Fruit fly (Drosophila melanogaster) whole organism, embryonic: ENCODE data around the gene dmrt93B.
A peak's percentile ranks its signal among the peaks of the same experiment; 100 is the strongest.

Experiments used
- ATbp ChIP-seq: fragments of 200-800 bp; sonication (Bioruptor generic); optimal IDR thresholded peaks from 2 replicates; lab custom pipeline; 2017; ENCODE audit warnings: missing biosample characterization, mild to moderate bottlenecking, missing genetic modification characterization, missing genetic modification reagents
- Asciz ChIP-seq: fragments of 200-800 bp; sonication (Bioruptor generic); optimal IDR thresholded peaks from 2 replicates; lab custom pipeline; 2017; ENCODE audit warnings: missing biosample characterization, mild to moderate bottlenecking, missing genetic modification characterization, missing genetic modification reagents
- CG10565 ChIP-seq: fragments of 200-800 bp; sonication (Bioruptor generic); optimal IDR thresholded peaks from 3 replicates; lab custom pipeline; 2016; ENCODE audit warnings: missing biosample characterization, mild to moderate bottlenecking, missing genetic modification characterization
- CG10654 ChIP-seq: fragments of 200-800 bp; sonication (Bioruptor generic); optimal IDR thresholded peaks from 2 replicates; lab custom pipeline; 2016; ENCODE audit warnings: missing biosample characterization, missing genetic modification characterization
- CG12769 ChIP-seq: fragments of 200-800 bp; sonication (Bioruptor generic); optimal IDR thresholded peaks from 2 replicates; lab custom pipeline; 2019; ENCODE audit warnings: missing biosample characterization, mild to moderate bottlenecking, missing genetic modification characterization, moderate library complexity
- CG13624 ChIP-seq: fragments of 200-800 bp; sonication (Bioruptor generic); optimal IDR thresholded peaks from 2 replicates; lab custom pipeline; 2016; ENCODE audit warnings: missing biosample characterization, missing genetic modification characterization
- CG18599 ChIP-seq: fragments of 200-800 bp; sonication (Bioruptor generic); optimal IDR thresholded peaks from 3 replicates; lab custom pipeline; 2017; ENCODE audit warnings: missing biosample characterization, missing genetic modification characterization, mild to moderate bottlenecking, moderate library complexity, missing genetic modification reagents
- CG2199 ChIP-seq: fragments of 200-800 bp; sonication (Bioruptor generic); IDR thresholded peaks from 3 replicates; pipeline ENCODE4 v1.3.6; 2022; ENCODE audit warnings: missing biosample characterization, missing genetic modification characterization
- CG34376 ChIP-seq: fragments of 200-800 bp; sonication (Bioruptor generic); optimal IDR thresholded peaks from 2 replicates; lab custom pipeline; 2018; ENCODE audit warnings: missing biosample characterization, mild to moderate bottlenecking, missing genetic modification characterization
- CG3838 ChIP-seq: fragments of 200-800 bp; sonication (Bioruptor generic); optimal IDR thresholded peaks from 3 replicates; lab custom pipeline; 2016; ENCODE audit warnings: missing biosample characterization, missing genetic modification characterization
- CG7839 ChIP-seq: fragments of 200-800 bp; sonication (Bioruptor generic); optimal IDR thresholded peaks from 3 replicates; lab custom pipeline; 2018; ENCODE audit warnings: missing biosample characterization, mild to moderate bottlenecking, missing genetic modification characterization, moderate library complexity
- CG9437 ChIP-seq: fragments of 200-800 bp; sonication (Bioruptor generic); optimal IDR thresholded peaks from 2 replicates; lab custom pipeline; 2018; ENCODE audit warnings: missing biosample characterization, mild to moderate bottlenecking, missing genetic modification characterization
- D19A ChIP-seq: fragments of 200-800 bp; optimal IDR thresholded peaks from 3 replicates; lab custom pipeline; 2019; ENCODE audit warnings: missing biosample characterization, mild to moderate bottlenecking, missing genetic modification characterization, moderate library complexity
- Ets97D ChIP-seq: fragments of 200-800 bp; sonication (Bioruptor generic); optimal IDR thresholded peaks from 3 replicates; lab custom pipeline; 2016; ENCODE audit warnings: missing biosample characterization, missing genetic modification characterization
- Gsc ChIP-seq: fragments of 200-800 bp; sonication (Bioruptor generic); IDR thresholded peaks from 2 replicates; pipeline ENCODE4 v1.3.6; 2022; ENCODE audit warnings: missing biosample characterization, missing genetic modification characterization
- HmgZ ChIP-seq: fragments of 200-800 bp; sonication (Bioruptor generic); optimal IDR thresholded peaks from 2 replicates; lab custom pipeline; 2018; ENCODE audit warnings: missing biosample characterization, mild to moderate bottlenecking, missing genetic modification characterization
- MTF-1 ChIP-seq: fragments of 200-800 bp; sonication (Bioruptor generic); optimal IDR thresholded peaks from 2 replicates; lab custom pipeline; 2018; ENCODE audit warnings: missing biosample characterization, mild to moderate bottlenecking, missing genetic modification characterization, borderline replicate concordance
- Med ChIP-seq: fragments of 200-800 bp; sonication (Bioruptor generic); peaks from one replicate; lab custom pipeline; 2016; ENCODE audit warnings: missing biosample characterization, missing genetic modification characterization, mild to moderate bottlenecking, inconsistent platforms, moderate library complexity
- Myb ChIP-seq: fragments of 200-800 bp; sonication (Bioruptor generic); optimal IDR thresholded peaks from 2 replicates; lab custom pipeline; 2016; ENCODE audit warnings: missing biosample characterization, missing genetic modification characterization
- Pdp1 ChIP-seq, 2 experiments: fragments of 200-800 bp; sonication (Bioruptor generic); optimal IDR thresholded peaks; 3 replicates each; lab custom pipeline; 2016; ENCODE audit warnings: missing biosample characterization in 2 of 2, missing genetic modification characterization in 2 of 2, mild to moderate bottlenecking in 1 of 2, moderate library complexity in 1 of 2
- Poxn ChIP-seq: fragments of 200-800 bp; sonication (Bioruptor generic); IDR thresholded peaks from 2 replicates; pipeline ENCODE4 v1.3.6; 2022; ENCODE audit warnings: missing biosample characterization, missing genetic modification characterization
- TFAM ChIP-seq: fragments of 200-800 bp; sonication (Bioruptor generic); optimal IDR thresholded peaks from 2 replicates; lab custom pipeline; 2017; ENCODE audit warnings: missing biosample characterization, missing genetic modification characterization, inconsistent platforms
- crol ChIP-seq: fragments of 200-800 bp; sonication (Bioruptor generic); IDR thresholded peaks from 2 replicates; pipeline ENCODE4 v1.3.6; 2022; ENCODE audit warnings: missing biosample characterization, missing genetic modification characterization
- dan ChIP-seq: fragments of 200-800 bp; sonication (Bioruptor generic); IDR thresholded peaks from 2 replicates; pipeline ENCODE4 v1.3.6; 2022; ENCODE audit warnings: missing biosample characterization, missing genetic modification characterization
- ems ChIP-seq: fragments of 200-800 bp; sonication (Bioruptor generic); optimal IDR thresholded peaks from 3 replicates; lab custom pipeline; 2016; ENCODE audit warnings: missing biosample characterization, missing genetic modification characterization
- exex ChIP-seq: fragments of 200-800 bp; sonication (Bioruptor generic); optimal IDR thresholded peaks from 4 replicates; lab custom pipeline; 2018; ENCODE audit warnings: missing biosample characterization, mild to moderate bottlenecking, missing genetic modification characterization, moderate library complexity
- fd96Cb ChIP-seq: fragments of 200-800 bp; sonication (Bioruptor generic); optimal IDR thresholded peaks from 2 replicates; lab custom pipeline; 2018; ENCODE audit warnings: missing biosample characterization, mild to moderate bottlenecking, missing genetic modification characterization, moderate library complexity
- lab ChIP-seq: fragments of 200-800 bp; sonication (Bioruptor generic); optimal IDR thresholded peaks from 3 replicates; lab custom pipeline; 2017; ENCODE audit warnings: missing biosample characterization, missing genetic modification characterization, mild to moderate bottlenecking, moderate library complexity, missing genetic modification reagents
- lmd ChIP-seq: fragments of 200-800 bp; sonication (Bioruptor generic); IDR thresholded peaks from 2 replicates; pipeline ENCODE4 v1.3.6; 2022; ENCODE audit warnings: missing biosample characterization, missing genetic modification characterization
- p53 ChIP-seq: fragments of 200-800 bp; sonication (Bioruptor generic); optimal IDR thresholded peaks from 2 replicates; lab custom pipeline; 2016; ENCODE audit warnings: missing biosample characterization, missing genetic modification characterization
- sd ChIP-seq: fragments of 200-800 bp; sonication (Bioruptor generic); optimal IDR thresholded peaks from 3 replicates; lab custom pipeline; 2018; ENCODE audit warnings: missing biosample characterization, mild to moderate bottlenecking, missing genetic modification characterization, moderate library complexity
- sens ChIP-seq: fragments of 200-800 bp; sonication (Bioruptor generic); peaks from one replicate; lab custom pipeline; 2016; ENCODE audit warnings: missing biosample characterization, missing genetic modification characterization
- sens-2 ChIP-seq: fragments of 200-800 bp; sonication (Bioruptor generic); IDR thresholded peaks from 2 replicates; pipeline ENCODE4 v1.3.6; 2022; ENCODE audit warnings: missing biosample characterization, missing genetic modification characterization
- sug ChIP-seq: fragments of 200-800 bp; optimal IDR thresholded peaks from 2 replicates; lab custom pipeline; 2019; ENCODE audit warnings: missing biosample characterization, mild to moderate bottlenecking, missing genetic modification characterization, moderate library complexity
- tna ChIP-seq: fragments of 200-800 bp; sonication (Bioruptor generic); IDR thresholded peaks from 2 replicates; pipeline ENCODE4 v1.3.6; 2022; ENCODE audit warnings: missing biosample characterization, missing genetic modification characterization; ENCODE audit not compliant: partially characterized antibody
- ttk ChIP-seq: fragments of 200-800 bp; sonication (Bioruptor generic); IDR thresholded peaks from 2 replicates; pipeline ENCODE4 v2.1.2; 2022; ENCODE audit warnings: missing biosample characterization, missing genetic modification characterization
- vnd ChIP-seq: fragments of 200-800 bp; sonication (Bioruptor generic); IDR thresholded peaks from 3 replicates; pipeline ENCODE4 v1.3.6; 2022; ENCODE audit warnings: missing biosample characterization, missing genetic modification characterization; ENCODE audit not compliant: partially characterized antibody
- wek ChIP-seq: fragments of 200-800 bp; sonication (Bioruptor generic); optimal IDR thresholded peaks from 3 replicates; lab custom pipeline; 2018; ENCODE audit warnings: missing biosample characterization, mild to moderate bottlenecking, missing genetic modification characterization, moderate library complexity

Gene dmrt93B

dm6 chr3R:21078211-21078610, 4.4 kb downstream of the dmrt93B start (continued):
- no peak for TF ChIP-seq sens (GFP tag; lab: Kevin White, UChicago)
- no peak for TF ChIP-seq tna (GFP tag; lab: Robert Waterston, UW)
- TF ChIP-seq MTF-1 = no peak
- TF ChIP-seq ttk = no peak
- TF ChIP-seq sug = peak; percentile 81
- no peak for TF ChIP-seq CG7839
- TF ChIP-seq Asciz (GFP tag; lab: Kevin White, UChicago) = no peak
- TF ChIP-seq D19A (tag; lab: Kevin White, UChicago) = no peak
- TF ChIP-seq fd96Cb (tag; lab: Kevin White, UChicago) = no peak
- TF ChIP-seq wek (GFP tag; lab: Kevin White, UChicago) = no peak
- TF ChIP-seq TFAM = no peak
- peak; percentile 92 for TF ChIP-seq sd (tag; lab: Kevin White, UChicago)
- TF ChIP-seq Poxn (GFP tag; lab: Robert Waterston, UW) = no peak
- no peak for TF ChIP-seq lmd (GFP tag; lab: Robert Waterston, UW)
- TF ChIP-seq exex (tag; lab: Kevin White, UChicago) = peak; percentile 100
- no peak for TF ChIP-seq ems (GFP tag; lab: Kevin White, UChicago)
- TF ChIP-seq Ets97D (GFP tag; lab: Kevin White, UChicago) = no peak
- peak; percentile 53 for TF ChIP-seq HmgZ (tag; lab: Kevin White, UChicago)
- TF ChIP-seq CG9437 (GFP tag; lab: Kevin White, UChicago) = no peak
- TF ChIP-seq crol = peak; percentile 78; the same call in 1 of the 2 replicates
- TF ChIP-seq Myb = no peak
- TF ChIP-seq CG34376 = peak; percentile 84
- no peak for TF ChIP-seq CG13624 (GFP tag; lab: Kevin White, UChicago)
- TF ChIP-seq CG10565 (GFP tag; lab: Kevin White, UChicago) = no peak
- peak; percentile 55; the same call in 2 of the 3 replicates for TF ChIP-seq vnd (GFP tag; lab: Robert Waterston, UW)
- no peak for TF ChIP-seq Gsc (GFP tag; lab: Robert Waterston, UW)
- TF ChIP-seq CG12769 (tag; lab: Kevin White, UChicago) = peak; percentile 94
- no peak for TF ChIP-seq CG10654 (GFP tag; lab: Kevin White, UChicago)
- peak; percentile 11 for TF ChIP-seq CG18599 (GFP tag; lab: Kevin White, UChicago)
- no peak for TF ChIP-seq dan (GFP tag; lab: Robert Waterston, UW)
- TF ChIP-seq, all 482 proteins: peak for 16

- TF ChIP-seq crol (0 out of 2 replicates have a peak, but pooled peaks have one; percentile 21), vnd (GFP tag; lab: Robert Waterston, UW) (peak; percentile 56), sens (GFP tag; lab: Kevin White, UChicago) (peak; percentile 40), ATbp (GFP tag; lab: Kevin White, UChicago) (no peak), sens-2 (GFP tag; lab: Robert Waterston, UW) (peak; percentile 45; the same call in 1 of the 2 replicates), Med (GFP tag; lab: Kevin White, UChicago) (peak; percentile 43), Pdp1 (GFP tag; optimal IDR thresholded peaks at IDR 0.05; lab: Kevin White, UChicago) (peak in 1 of 2 experiments; percentile 47), CG2199 (GFP tag; lab: Robert Waterston, UW) (no peak), lab (peak; percentile 32), CG3838 (no peak), sd (tag; lab: Kevin White, UChicago) (peak; percentile 60), p53 (GFP tag; lab: Kevin White, UChicago) (no peak)
- TF ChIP-seq, all 482 proteins: peak for 8
Observed at dm6 chr3R:21078958-21079357, 5.2 kb downstream of the dmrt93B start.
